Worm (Caenorhabditis elegans) whole organism, L4 larva: ENCODE measurements around the gene Y73B6BL.288.
A peak's percentile ranks its signal among the peaks of the same experiment; 100 is the strongest.

Experiments used
- D1046.2 ChIP-seq: fragments of 200-800 bp; sonication (Bioruptor generic); IDR thresholded peaks from 2 replicates; pipeline ENCODE4 v1.3.6; 2022; ENCODE audit warnings: missing genetic modification characterization, missing compliant biosample characterization
- F44E2.7 ChIP-seq: fragments of 200-800 bp; sonication (Bioruptor generic); IDR thresholded peaks from 2 replicates; pipeline ENCODE4 v2.1.2; 2022; ENCODE audit warnings: missing genetic modification characterization, missing compliant biosample characterization
- F49E8.2 ChIP-seq: sonication (generic microtip); optimal IDR thresholded peaks from 2 replicates; lab custom pipeline; 2016; ENCODE audit warnings: missing compliant biosample characterization, mild to moderate bottlenecking, missing genetic modification characterization, borderline replicate concordance
- R02D3.7 ChIP-seq: fragments of 150-350 bp; sonication (generic microtip); optimal IDR thresholded peaks from 3 replicates; lab custom pipeline; 2014; ENCODE audit warnings: missing biosample characterization, missing genetic modification characterization
- T20F7.1 ChIP-seq: fragments of 200-800 bp; sonication (Bioruptor generic); optimal IDR thresholded peaks from 2 replicates; lab custom pipeline; 2018; ENCODE audit warnings: mild to moderate bottlenecking, missing genetic modification characterization, missing compliant biosample characterization
- Y48G9A.11 ChIP-seq: fragments of 200-800 bp; sonication (Bioruptor generic); IDR thresholded peaks from 2 replicates; pipeline ENCODE4 v1.3.6; 2022; ENCODE audit warnings: missing genetic modification reagents, missing genetic modification characterization, missing compliant biosample characterization
- Y5F2A.4 ChIP-seq: fragments of 200-800 bp; sonication (Bioruptor generic); optimal IDR thresholded peaks from 2 replicates; lab custom pipeline; 2018; ENCODE audit warnings: mild to moderate bottlenecking, missing genetic modification characterization, missing compliant biosample characterization
- Y75B8A.6 ChIP-seq: fragments of 200-800 bp; sonication (Bioruptor generic); IDR thresholded peaks from 2 replicates; pipeline ENCODE4 v1.3.6; 2022; ENCODE audit warnings: missing genetic modification reagents, missing genetic modification characterization, missing compliant biosample characterization
- ZK546.5 ChIP-seq, 2 experiments: sonication (generic microtip); optimal IDR thresholded peaks; 2 replicates each; lab custom pipeline; 2017; ENCODE audit warnings: missing biosample characterization in 2 of 2, missing genetic modification characterization in 2 of 2
- aha-1 ChIP-seq: fragments of 150-350 bp; peaks from one replicate; lab custom pipeline; 2014; ENCODE audit warnings: missing biosample characterization, missing genetic modification characterization
- aly-2 ChIP-seq: sonication (generic microtip); optimal IDR thresholded peaks from 2 replicates; lab custom pipeline; 2018; ENCODE audit warnings: missing biosample characterization, missing genetic modification characterization
- ceh-20 ChIP-seq: fragments of 200-800 bp; sonication (Bioruptor generic); IDR thresholded peaks from 2 replicates; pipeline ENCODE4 v1.3.6; 2022; ENCODE audit warnings: missing genetic modification reagents, missing genetic modification characterization, missing compliant biosample characterization
- ceh-28 ChIP-seq: fragments of 150-350 bp; optimal IDR thresholded peaks from 2 replicates; lab custom pipeline; 2014; ENCODE audit warnings: missing biosample characterization, missing genetic modification reagents, missing genetic modification characterization
- ceh-32 ChIP-seq: sonication (generic microtip); optimal IDR thresholded peaks from 2 replicates; lab custom pipeline; 2016; ENCODE audit warnings: mild to moderate bottlenecking, missing genetic modification characterization, missing compliant biosample characterization; ENCODE audit not compliant: poor library complexity
- ceh-44 ChIP-seq: fragments of 200-800 bp; sonication (Bioruptor generic); IDR thresholded peaks from 2 replicates; pipeline ENCODE4 v1.3.6; 2022; ENCODE audit warnings: missing genetic modification reagents, missing genetic modification characterization, missing compliant biosample characterization
- ceh-62 ChIP-seq: sonication (generic microtip); optimal IDR thresholded peaks from 2 replicates; lab custom pipeline; 2017; ENCODE audit warnings: missing biosample characterization, missing genetic modification characterization
- dmd-6 ChIP-seq: fragments of 200-800 bp; sonication (Bioruptor generic); IDR thresholded peaks from 2 replicates; pipeline ENCODE4 v1.3.6; 2022; ENCODE audit warnings: missing genetic modification reagents, missing genetic modification characterization, missing compliant biosample characterization
- dpl-1 ChIP-seq: fragments of 150-350 bp; optimal IDR thresholded peaks from 2 replicates; lab custom pipeline; 2014; ENCODE audit warnings: missing biosample characterization, missing genetic modification reagents, missing genetic modification characterization
- egl-27 ChIP-seq: sonication (generic microtip); optimal IDR thresholded peaks from 3 replicates; lab custom pipeline; 2017; ENCODE audit warnings: missing biosample characterization, missing genetic modification reagents, missing genetic modification characterization
- fkh-10 ChIP-seq: fragments of 150-350 bp; optimal IDR thresholded peaks from 2 replicates; lab custom pipeline; 2014; ENCODE audit warnings: missing biosample characterization, missing genetic modification reagents, missing genetic modification characterization
- lin-38 ChIP-seq: fragments of 200-800 bp; sonication (Bioruptor generic); IDR thresholded peaks from 2 replicates; pipeline ENCODE4 v1.3.6; 2022; ENCODE audit warnings: missing genetic modification reagents, missing genetic modification characterization, missing compliant biosample characterization
- lsy-2 ChIP-seq, 2 experiments: fragments of 150-350 bp in 1 of 2; sonication (generic microtip) in 1 of 2; optimal IDR thresholded peaks; 2 replicates each; lab custom pipeline; 2014 to 2017; ENCODE audit warnings: missing biosample characterization in 2 of 2, missing genetic modification characterization in 2 of 2
- mdl-1 ChIP-seq, 2 experiments: fragments of 150-350 bp in 1 of 2; sonication (generic microtip) in 1 of 2; optimal IDR thresholded peaks; 2 replicates each; lab custom pipeline; 2014 to 2017; ENCODE audit warnings: missing biosample characterization in 2 of 2, missing genetic modification characterization in 2 of 2
- mep-1 ChIP-seq: fragments of 150-350 bp; sonication (generic microtip); optimal IDR thresholded peaks from 3 replicates; lab custom pipeline; 2014; ENCODE audit warnings: missing biosample characterization, missing genetic modification characterization
- mxl-3 ChIP-seq: fragments of 200-800 bp; sonication (Bioruptor generic); optimal IDR thresholded peaks from 2 replicates; lab custom pipeline; 2018; ENCODE audit warnings: mild to moderate bottlenecking, missing genetic modification characterization, missing compliant biosample characterization
- nhr-10 ChIP-seq: fragments of 150-350 bp; optimal IDR thresholded peaks from 2 replicates; lab custom pipeline; 2014; ENCODE audit warnings: missing biosample characterization, missing genetic modification characterization
- nhr-25 ChIP-seq: sonication (generic microtip); optimal IDR thresholded peaks from 2 replicates; lab custom pipeline; 2017; ENCODE audit warnings: missing genetic modification characterization, mild to moderate bottlenecking, missing compliant biosample characterization, antibody characterized with exemption, moderate library complexity, borderline replicate concordance; ENCODE audit not compliant: insufficient read depth
- nhr-28 ChIP-seq: fragments of 150-350 bp; optimal IDR thresholded peaks from 2 replicates; lab custom pipeline; 2014; ENCODE audit warnings: missing biosample characterization, missing genetic modification characterization
- nhr-48 ChIP-seq: sonication (generic microtip); optimal IDR thresholded peaks from 2 replicates; lab custom pipeline; 2016; ENCODE audit warnings: mild to moderate bottlenecking, missing genetic modification characterization, missing compliant biosample characterization
- nhr-6 ChIP-seq: fragments of 150-350 bp; optimal IDR thresholded peaks from 2 replicates; lab custom pipeline; 2014; ENCODE audit warnings: missing biosample characterization, missing genetic modification characterization
- pha-4 ChIP-seq, 2 experiments: fragments of 150-350 bp in 1 of 2; fragments of 200-800 bp in 1 of 2; sonication (Bioruptor generic) in 1 of 2; IDR thresholded peaks in 1 of 2; optimal IDR thresholded peaks in 1 of 2; 2 replicates each; pipeline versions ENCODE4 v1.3.6 to Lab custom; 2014 to 2022; ENCODE audit warnings: missing genetic modification characterization in 2 of 2, missing genetic modification reagents in 2 of 2, missing biosample characterization in 1 of 2, missing compliant biosample characterization in 1 of 2
- pqm-1 ChIP-seq: sonication (generic microtip); optimal IDR thresholded peaks from 2 replicates; lab custom pipeline; 2017; ENCODE audit warnings: missing biosample characterization, missing genetic modification characterization
- rbr-2 ChIP-seq: sonication (generic microtip); optimal IDR thresholded peaks from 2 replicates; lab custom pipeline; 2016; ENCODE audit warnings: missing genotype, missing genetic modification characterization, missing compliant biosample characterization
- saeg-2 ChIP-seq: fragments of 200-800 bp; sonication (Bioruptor generic); IDR thresholded peaks from 2 replicates; pipeline ENCODE4 v1.3.6; 2022; ENCODE audit warnings: missing genetic modification reagents, missing genetic modification characterization, missing compliant biosample characterization
- sdz-12 ChIP-seq: fragments of 200-800 bp; sonication (Bioruptor generic); optimal IDR thresholded peaks from 2 replicates; lab custom pipeline; 2018; ENCODE audit warnings: mild to moderate bottlenecking, missing genetic modification characterization, missing compliant biosample characterization
- snpc-4 ChIP-seq: fragments of 150-350 bp; optimal IDR thresholded peaks from 2 replicates; lab custom pipeline; 2014; ENCODE audit warnings: missing biosample characterization, missing genetic modification characterization
- spr-3 ChIP-seq: fragments of 200-800 bp; sonication (Bioruptor generic); optimal IDR thresholded peaks from 2 replicates; lab custom pipeline; 2018; ENCODE audit warnings: mild to moderate bottlenecking, missing genetic modification characterization, missing compliant biosample characterization
- unc-130 ChIP-seq: sonication (generic microtip); optimal IDR thresholded peaks from 2 replicates; lab custom pipeline; 2016; ENCODE audit warnings: missing genetic modification reagents, missing genetic modification characterization, missing compliant biosample characterization
- unc-62 ChIP-seq, 3 experiments: fragments of 150-350 bp in 1 of 3; sonication (generic microtip); optimal IDR thresholded peaks in 2 of 3; peaks in 1 of 3; 1 replicate in 1 of 3; 2 replicates in 2 of 3; lab custom pipeline; 2014 to 2017; ENCODE audit warnings: missing biosample characterization in 3 of 3, missing genetic modification characterization in 3 of 3, missing genetic modification reagents in 3 of 3, missing genotype in 1 of 3
- zag-1 ChIP-seq: fragments of 150-350 bp; optimal IDR thresholded peaks from 2 replicates; lab custom pipeline; 2014; ENCODE audit warnings: missing biosample characterization, missing genetic modification characterization
- zfp-3 ChIP-seq: fragments of 200-800 bp; sonication (Bioruptor generic); conservative IDR thresholded peaks from 2 replicates; pipeline ENCODE4 v1.3.6; 2022; ENCODE audit warnings: missing genetic modification reagents, missing genetic modification characterization, missing compliant biosample characterization
- zip-11 ChIP-seq: fragments of 200-800 bp; sonication (Bioruptor generic); IDR thresholded peaks from 2 replicates; pipeline ENCODE4 v1.3.6; 2022; ENCODE audit warnings: missing genetic modification characterization, missing compliant biosample characterization
- ztf-11 ChIP-seq: fragments of 150-350 bp; optimal IDR thresholded peaks from 2 replicates; lab custom pipeline; 2014; ENCODE audit warnings: missing biosample characterization, missing genetic modification characterization

Gene Y73B6BL.288

DNA sequence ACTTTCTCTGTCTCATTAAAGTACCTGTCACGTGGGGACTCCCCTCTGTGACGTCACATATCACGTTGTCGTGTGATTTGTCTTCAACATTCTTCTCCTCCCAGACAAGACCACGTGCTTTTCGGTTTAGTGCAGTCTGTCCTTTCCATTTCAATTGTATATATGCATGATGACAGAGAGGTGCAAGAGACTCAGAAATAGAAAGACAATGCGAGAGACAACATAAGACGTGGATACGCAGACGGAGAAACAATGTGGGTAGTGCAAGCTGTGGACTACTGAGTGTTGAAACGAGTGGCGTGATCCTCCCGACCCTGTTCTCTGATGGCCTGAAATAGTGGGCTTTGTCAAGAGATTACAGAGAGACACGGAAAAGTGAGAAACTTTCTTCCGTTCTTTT lies 5.6 kb downstream of the Y73B6BL.288 start (continued):
- TF ChIP-seq R02D3.7 (tag; lab: Kevin White, UChicago) (no peak), unc-62 (GFP tag; optimal IDR thresholded peaks at IDR 0.05 in 1 of 2; lab: Kevin White, UChicago) (peak in 1 of 2 experiments; percentile 100), unc-62 (tag; optimal IDR thresholded peaks at IDR 0.05; lab: Kevin White, UChicago) (peak; percentile 56), lin-38 (GFP tag; lab: Robert Waterston, UW) (peak; percentile 77), spr-3 (GFP tag; lab: Kevin White, UChicago) (peak; percentile 71), D1046.2 (GFP tag; lab: Robert Waterston, UW) (no peak), egl-27 (no peak), lsy-2 (tag; optimal IDR thresholded peaks at IDR 0.05; lab: Kevin White, UChicago) (peak; percentile 78 to 95), mep-1 (tag; lab: Kevin White, UChicago) (peak; percentile 95), dpl-1 (GFP tag; lab: Kevin White, UChicago) (peak; percentile 72), pqm-1 (peak; percentile 67), aly-2 (tag; lab: Kevin White, UChicago) (no peak), aha-1 (peak; percentile 99), zfp-3 (GFP tag; lab: Robert Waterston, UW) (peak; percentile 83; the same call in 1 of the 2 replicates), nhr-6 (tag; lab: Kevin White, UChicago) (peak; percentile 84), F49E8.2 (tag; lab: Kevin White, UChicago) (no peak), Y75B8A.6 (GFP tag; lab: Robert Waterston, UW) (peak; percentile 52; the same call in 1 of the 2 replicates), nhr-25 (tag; lab: Kevin White, UChicago) (peak; percentile 84), zag-1 (tag; lab: Kevin White, UChicago) (no peak), unc-130 (GFP tag; lab: Kevin White, UChicago) (no peak), mxl-3 (peak; percentile 99), ceh-32 (tag; lab: Kevin White, UChicago) (peak; percentile 16), nhr-28 (tag; lab: Kevin White, UChicago) (peak; percentile 89), rbr-2 (tag; lab: Kevin White, UChicago) (peak; percentile 75), snpc-4 (tag; lab: Kevin White, UChicago) (no peak), saeg-2 (GFP tag; lab: Robert Waterston, UW) (peak; percentile 91), Y48G9A.11 (GFP tag; lab: Robert Waterston, UW) (no peak), ceh-62 (tag; lab: Kevin White, UChicago) (no peak), ceh-28 (no peak), ceh-20 (GFP tag; lab: Robert Waterston, UW) (peak; percentile 97), T20F7.1 (GFP tag; lab: Kevin White, UChicago) (peak; percentile 88), Y5F2A.4 (GFP tag; lab: Kevin White, UChicago) (no peak), ztf-11 (tag; lab: Kevin White, UChicago) (no peak), F44E2.7 (GFP tag; lab: Robert Waterston, UW) (no peak), ceh-44 (GFP tag; lab: Robert Waterston, UW) (no peak), ZK546.5 (tag; optimal IDR thresholded peaks at IDR 0.05; lab: Kevin White, UChicago) (peak in 1 of 2 experiments; percentile 2), nhr-10 (tag; lab: Kevin White, UChicago) (peak; percentile 38), nhr-48 (tag; lab: Kevin White, UChicago) (peak; percentile 99), sdz-12 (GFP tag; lab: Kevin White, UChicago) (no peak)
- TF ChIP-seq, all 104 proteins: peak for 63

DNA sequence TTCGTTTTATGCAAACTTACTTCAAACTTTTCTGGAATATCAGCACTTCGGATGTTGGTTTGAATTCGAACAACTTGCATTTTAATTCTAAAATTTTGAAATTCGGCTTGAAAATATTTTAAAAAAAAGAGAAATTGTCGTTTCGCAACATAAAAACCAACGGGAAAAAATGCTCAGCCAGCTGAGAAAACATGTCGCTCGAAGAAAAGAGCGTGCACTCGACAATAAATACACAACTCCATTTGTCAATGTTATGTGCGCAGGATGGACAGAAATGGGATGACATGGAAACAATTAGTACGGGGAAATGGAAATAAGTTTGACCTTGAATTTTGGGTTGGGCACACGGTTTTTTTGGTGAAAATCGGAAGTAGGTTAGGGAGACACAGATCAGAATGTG lies 6.4 kb downstream of the Y73B6BL.288 start, which contains the start of gene mif-4:
mif-4 (minus strand) TSS at position 87 of the 400 bp plus-strand sequence.
- TF ChIP-seq ceh-20 (GFP tag; lab: Robert Waterston, UW) (no peak), mep-1 (tag; lab: Kevin White, UChicago) (no peak), fkh-10 (GFP tag; lab: Kevin White, UChicago) (no peak), dmd-6 (GFP tag; lab: Robert Waterston, UW) (no peak), zip-11 (GFP tag; lab: Robert Waterston, UW) (no peak), pha-4 (GFP tag; IDR thresholded peaks at IDR 0.05; lab: Robert Waterston, UW) (no peak), pha-4 (tag; optimal IDR thresholded peaks at IDR 0.05; lab: Kevin White, UChicago) (peak; percentile 24), mdl-1 (tag; optimal IDR thresholded peaks at IDR 0.05; lab: Kevin White, UChicago) (peak in 1 of 2 experiments; percentile 12), unc-62 (GFP tag; optimal IDR thresholded peaks at IDR 0.05 in 1 of 2; lab: Kevin White, UChicago) (peak in 1 of 2 experiments; percentile 43), unc-62 (tag; optimal IDR thresholded peaks at IDR 0.05; lab: Kevin White, UChicago) (no peak)
